Worm (Caenorhabditis elegans) whole organism, late embryonic: Measurements from ENCODE around the gene K08C7.7.

Experiments used
- ama-1 ChIP-seq: fragments of 150-350 bp; optimal IDR thresholded peaks from 2 replicates; lab custom pipeline; 2014
- ceh-6 ChIP-seq: fragments of 200-800 bp; sonication (Bioruptor generic); optimal IDR thresholded peaks from 2 replicates; lab custom pipeline; 2018; ENCODE audit warnings: mild to moderate bottlenecking, missing genetic modification characterization, missing compliant biosample characterization
- ceh-9 ChIP-seq: sonication (generic microtip); optimal IDR thresholded peaks from 2 replicates; lab custom pipeline; 2016; ENCODE audit warnings: mild to moderate bottlenecking, missing genetic modification characterization, inconsistent platforms, missing compliant biosample characterization
- fkh-10 ChIP-seq: fragments of 150-350 bp; optimal IDR thresholded peaks from 2 replicates; lab custom pipeline; 2014; ENCODE audit warnings: missing biosample characterization, missing genetic modification reagents, missing genetic modification characterization
- nhr-11 ChIP-seq: fragments of 150-350 bp; optimal IDR thresholded peaks from 2 replicates; lab custom pipeline; 2014; ENCODE audit warnings: missing biosample characterization, missing genetic modification characterization
- pag-3 ChIP-seq: sonication (generic microtip); optimal IDR thresholded peaks from 2 replicates; lab custom pipeline; 2016; ENCODE audit warnings: missing compliant biosample characterization, missing genetic modification characterization, borderline replicate concordance
- pax-1 ChIP-seq: fragments of 150-350 bp; optimal IDR thresholded peaks from 2 replicates; lab custom pipeline; 2014; ENCODE audit warnings: missing biosample characterization, missing genetic modification characterization
- pha-4 ChIP-seq: fragments of 150-350 bp; optimal IDR thresholded peaks from 2 replicates; lab custom pipeline; 2018; ENCODE audit warnings: missing biosample characterization, missing genetic modification reagents, missing genetic modification characterization
- pqm-1 ChIP-seq: sonication (generic microtip); optimal IDR thresholded peaks from 2 replicates; lab custom pipeline; 2016; ENCODE audit warnings: missing genetic modification characterization, missing compliant biosample characterization
- sdc-2 ChIP-seq: sonication (generic microtip); optimal IDR thresholded peaks from 2 replicates; lab custom pipeline; 2016; ENCODE audit warnings: missing genotype, missing genetic modification characterization, missing compliant biosample characterization
- unc-86 ChIP-seq: sonication (generic microtip); optimal IDR thresholded peaks from 2 replicates; lab custom pipeline; 2016; ENCODE audit warnings: missing genetic modification characterization, missing compliant biosample characterization

ce11 chrIV:10690139-10690538 lies 25.9 kb downstream of the K08C7.7 start, which contains the start of gene R102.8:
- TF ChIP-seq fkh-10 (GFP tag; lab: Kevin White, UChicago) = no peak
- TF ChIP-seq pha-4 (tag; lab: Kevin White, UChicago) = no peak
- TF ChIP-seq ceh-9 (tag; lab: Kevin White, UChicago) = no peak
- no peak for TF ChIP-seq ceh-6 (GFP tag; lab: Kevin White, UChicago)
- TF ChIP-seq pag-3 (tag; lab: Kevin White, UChicago) = no peak
- TF ChIP-seq nhr-11 (tag; lab: Kevin White, UChicago) = no peak
- no peak for TF ChIP-seq sdc-2 (tag; lab: Kevin White, UChicago)
- TF ChIP-seq pax-1 (tag; lab: Kevin White, UChicago) = no peak
- no peak for TF ChIP-seq ama-1 (lab: Kevin White, UChicago)
- no peak for TF ChIP-seq unc-86 (tag; lab: Kevin White, UChicago)
- no peak for TF ChIP-seq pqm-1 (tag; lab: Kevin White, UChicago)
